Worm (Caenorhabditis elegans) whole organism, L2 larva: ENCODE measurements around the gene col-98.

ENCODE experiments used
- ama-1 ChIP-seq: fragments of 150-350 bp; optimal IDR thresholded peaks from 2 replicates; lab custom pipeline; 2018; ENCODE audit warnings: inconsistent platforms
- blmp-1 ChIP-seq: sonication (generic microtip); optimal IDR thresholded peaks from 2 replicates; lab custom pipeline; 2017; ENCODE audit warnings: missing genetic modification characterization, mild to moderate bottlenecking, missing compliant biosample characterization, antibody characterized with exemption, moderate library complexity; ENCODE audit not compliant: insufficient read depth
- ceh-16 ChIP-seq: fragments of 150-350 bp; optimal IDR thresholded peaks from 2 replicates; lab custom pipeline; 2014; ENCODE audit warnings: missing biosample characterization, missing genetic modification characterization
- crh-2 ChIP-seq: sonication (generic microtip); optimal IDR thresholded peaks from 2 replicates; lab custom pipeline; 2017; ENCODE audit warnings: missing biosample characterization, missing genetic modification characterization
- egl-27 ChIP-seq: sonication (generic microtip); optimal IDR thresholded peaks from 3 replicates; lab custom pipeline; 2017; ENCODE audit warnings: missing biosample characterization, missing genetic modification reagents, missing genetic modification characterization
- mdl-1 ChIP-seq, 2 experiments: fragments of 150-350 bp in 1 of 2; sonication (generic microtip) in 1 of 2; optimal IDR thresholded peaks; 2 replicates each; lab custom pipeline; 2017; ENCODE audit warnings: missing biosample characterization in 2 of 2, missing genetic modification characterization in 2 of 2
- skn-1 ChIP-seq: sonication (generic microtip); optimal IDR thresholded peaks from 2 replicates; lab custom pipeline; 2017; ENCODE audit warnings: missing biosample characterization, missing genetic modification characterization
- sma-3 ChIP-seq: sonication (generic microtip); optimal IDR thresholded peaks from 2 replicates; lab custom pipeline; 2016; ENCODE audit warnings: missing genetic modification reagents, missing genetic modification characterization, missing compliant biosample characterization
- unc-62 ChIP-seq: fragments of 150-350 bp; optimal IDR thresholded peaks from 2 replicates; lab custom pipeline; 2014; ENCODE audit warnings: missing biosample characterization, missing genetic modification reagents, missing genetic modification characterization
- zag-1 ChIP-seq: fragments of 150-350 bp; optimal IDR thresholded peaks from 2 replicates; lab custom pipeline; 2014; ENCODE audit warnings: missing biosample characterization, missing genetic modification characterization

- TF ChIP-seq ceh-16 (tag; lab: Kevin White, UChicago) (no peak), egl-27 (tag; lab: Kevin White, UChicago) (no peak), skn-1 (tag; lab: Kevin White, UChicago) (no peak), zag-1 (tag; lab: Kevin White, UChicago) (no peak), mdl-1 (tag; optimal IDR thresholded peaks at IDR 0.05; lab: Kevin White, UChicago) (no peak), unc-62 (GFP tag; lab: Kevin White, UChicago) (no peak), crh-2 (tag; lab: Kevin White, UChicago) (no peak), ama-1 (lab: Kevin White, UChicago) (no peak), blmp-1 (tag; lab: Kevin White, UChicago) (no peak), sma-3 (no peak)
Observed at ce11 chrIII:13055342-13055741, 36.5 kb downstream of the col-98 start, which contains the start of gene F54F12.1.
